In the genomic region with DNA sequence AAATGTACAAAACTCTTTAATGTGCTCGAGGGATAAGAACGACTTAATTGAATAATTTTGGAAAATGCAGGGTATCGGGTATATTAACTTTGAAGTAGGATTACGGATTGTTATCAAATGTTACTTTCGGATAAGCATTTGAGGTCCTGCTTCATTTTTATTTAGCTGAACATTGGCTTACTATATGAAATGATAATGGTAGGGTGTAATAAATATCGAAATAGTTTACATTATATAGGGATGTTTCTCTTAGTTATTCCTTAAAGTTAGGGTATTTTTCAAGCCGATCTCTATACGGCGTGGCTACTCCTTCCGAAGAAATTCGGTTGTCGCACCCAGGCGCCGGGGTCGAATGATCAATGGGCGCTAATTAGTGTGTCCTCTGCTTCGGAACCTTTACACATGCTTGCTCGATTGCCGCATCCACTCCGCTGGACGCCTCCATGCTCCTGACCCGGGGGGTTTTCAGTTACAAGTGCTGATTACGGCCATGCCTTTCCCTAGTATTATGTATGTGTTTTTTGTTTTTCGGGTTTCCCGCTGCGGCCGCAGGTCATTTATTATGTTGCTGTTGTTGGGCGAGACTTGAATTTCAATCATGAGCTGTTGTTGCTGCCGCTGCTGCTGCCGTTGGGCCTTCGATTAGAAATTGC, we compare ENCODE assay signal across 3 fruit fly cellular contexts.
TF ChIP-seq lines count a peak whose summit lies in the region.

No protein-coding gene starts in this region.

- TF ChIP-seq CTCF in whole organism, embryonic (GFP tag; optimal IDR thresholded peaks at IDR 0.05; lab: Kevin White, UChicago): no peak

TF ChIP-seq in whole organism, embryonic, 481 proteins besides CTCF, POLR2A, EP300 and RAD21 (continues in another document):
- no peak for TF ChIP-seq CG11398 (GFP tag; optimal IDR thresholded peaks at IDR 0.05; lab: Kevin White, UChicago)
- TF ChIP-seq CG11504 (tag; optimal IDR thresholded peaks at IDR 0.05; lab: Kevin White, UChicago): peak; percentile 15
- TF ChIP-seq CG1603 (tag; optimal IDR thresholded peaks at IDR 0.05; lab: Kevin White, UChicago): peak; percentile 24
- no peak for TF ChIP-seq CG10431 (GFP tag; optimal IDR thresholded peaks at IDR 0.05; lab: Kevin White, UChicago)
- no peak for TF ChIP-seq Bdp1 (GFP tag; optimal IDR thresholded peaks at IDR 0.05; lab: Kevin White, UChicago)
- peak; percentile 30 for TF ChIP-seq CG12391 (tag; optimal IDR thresholded peaks at IDR 0.05; lab: Kevin White, UChicago)
- peak; percentile 1 for TF ChIP-seq CG6254 (GFP tag; optimal IDR thresholded peaks at IDR 0.05; lab: Kevin White, UChicago)
- TF ChIP-seq CG4360 (GFP tag; IDR thresholded peaks at IDR 0.05; lab: Robert Waterston, UW): peak; percentile 83
- TF ChIP-seq CG6175 (GFP tag; IDR thresholded peaks at IDR 0.05; lab: Robert Waterston, UW): no peak
- TF ChIP-seq Blimp-1 (GFP tag; optimal IDR thresholded peaks at IDR 0.05; lab: Kevin White, UChicago): peak; percentile 15
- TF ChIP-seq zen (tag; optimal IDR thresholded peaks at IDR 0.05; lab: Kevin White, UChicago): peak; percentile 64
- peak; percentile 1 for TF ChIP-seq grau (tag; optimal IDR thresholded peaks at IDR 0.05; lab: Kevin White, UChicago)
- no peak for TF ChIP-seq sc (optimal IDR thresholded peaks at IDR 0.05; lab: Kevin White, UChicago)
- TF ChIP-seq sc (GFP tag; optimal IDR thresholded peaks at IDR 0.05; lab: Kevin White, UChicago): no peak
- TF ChIP-seq phol (tag; optimal IDR thresholded peaks at IDR 0.05; lab: Kevin White, UChicago): peak; percentile 20
- peak; percentile 1 for TF ChIP-seq trem (tag; optimal IDR thresholded peaks at IDR 0.05; lab: Kevin White, UChicago)
- peak; percentile 65 for TF ChIP-seq dmrt11E (tag; optimal IDR thresholded peaks at IDR 0.05; lab: Kevin White, UChicago)
- TF ChIP-seq CG16815 (GFP tag; optimal IDR thresholded peaks at IDR 0.05; lab: Kevin White, UChicago): peak; percentile 9
- 0 out of 2 replicates have a peak, but pooled peaks have one; percentile 23 for TF ChIP-seq CG6689 (GFP tag; IDR thresholded peaks at IDR 0.05; lab: Robert Waterston, UW)
- peak; percentile 14 for TF ChIP-seq CG10267 (tag; optimal IDR thresholded peaks at IDR 0.05; lab: Kevin White, UChicago)
- TF ChIP-seq CG15696 (tag; optimal IDR thresholded peaks at IDR 0.05; lab: Kevin White, UChicago): peak; percentile 20
- no peak for TF ChIP-seq CG1602 (GFP tag; optimal IDR thresholded peaks at IDR 0.05; lab: Kevin White, UChicago)
- TF ChIP-seq CG18262 (tag; optimal IDR thresholded peaks at IDR 0.05; lab: Kevin White, UChicago): peak; percentile 52
- TF ChIP-seq CG18599 (GFP tag; optimal IDR thresholded peaks at IDR 0.05; lab: Kevin White, UChicago): no peak
- TF ChIP-seq CG14710 (tag; optimal IDR thresholded peaks at IDR 0.05; lab: Kevin White, UChicago): peak; percentile 21
- TF ChIP-seq danr (GFP tag; IDR thresholded peaks at IDR 0.05; lab: Robert Waterston, UW): no peak
- TF ChIP-seq CG9727 (GFP tag; optimal IDR thresholded peaks at IDR 0.05; lab: Kevin White, UChicago): peak; percentile 3
- peak; percentile 1 for TF ChIP-seq CG13424 (tag; optimal IDR thresholded peaks at IDR 0.05; lab: Kevin White, UChicago)

TF ChIP-seq in whole organism, prepupa, 60 proteins besides CTCF, POLR2A, EP300 and RAD21 (continues in another document):
- no peak for TF ChIP-seq Sox15 (GFP tag; optimal IDR thresholded peaks at IDR 0.05; lab: Kevin White, UChicago)
- no peak for TF ChIP-seq Ets21C (GFP tag; optimal IDR thresholded peaks at IDR 0.05; lab: Kevin White, UChicago)
- no peak for TF ChIP-seq CG4318 (GFP tag; optimal IDR thresholded peaks at IDR 0.05; lab: Kevin White, UChicago)
- TF ChIP-seq CG8319 (GFP tag; optimal IDR thresholded peaks at IDR 0.05; lab: Kevin White, UChicago): no peak
- no peak for TF ChIP-seq dac (GFP tag; optimal IDR thresholded peaks at IDR 0.05; lab: Kevin White, UChicago)
- TF ChIP-seq Met (GFP tag; optimal IDR thresholded peaks at IDR 0.05; lab: Kevin White, UChicago): peak; percentile 40
- TF ChIP-seq CG7368 (GFP tag; optimal IDR thresholded peaks at IDR 0.05; lab: Kevin White, UChicago): no peak
- TF ChIP-seq lz (GFP tag; optimal IDR thresholded peaks at IDR 0.05; lab: Kevin White, UChicago): peak; percentile 8
- peak; percentile 13 for TF ChIP-seq CG31627 (GFP tag; optimal IDR thresholded peaks at IDR 0.05; lab: Kevin White, UChicago)
- no peak for TF ChIP-seq fd85E (GFP tag; optimal IDR thresholded peaks at IDR 0.05; lab: Kevin White, UChicago)
- no peak for TF ChIP-seq fd59A (GFP tag; optimal IDR thresholded peaks at IDR 0.05; lab: Kevin White, UChicago)
- no peak for TF ChIP-seq salr (GFP tag; optimal IDR thresholded peaks at IDR 0.05; lab: Kevin White, UChicago)
- no peak for TF ChIP-seq spab (GFP tag; optimal IDR thresholded peaks at IDR 0.05; lab: Kevin White, UChicago)
- no peak for TF ChIP-seq Smox (GFP tag; optimal IDR thresholded peaks at IDR 0.05; lab: Kevin White, UChicago)
- TF ChIP-seq acj6 (GFP tag; optimal IDR thresholded peaks at IDR 0.05; lab: Kevin White, UChicago): no peak
- TF ChIP-seq CG6276 (GFP tag; optimal IDR thresholded peaks at IDR 0.05; lab: Kevin White, UChicago): no peak
- TF ChIP-seq eg (GFP tag; IDR thresholded peaks at IDR 0.05; lab: Robert Waterston, UW): no peak
- no peak for TF ChIP-seq CG6792 (GFP tag; optimal IDR thresholded peaks at IDR 0.05; lab: Kevin White, UChicago)
- peak; percentile 23 for TF ChIP-seq topi (GFP tag; optimal IDR thresholded peaks at IDR 0.05; lab: Kevin White, UChicago)
- no peak for TF ChIP-seq CG11762 (GFP tag; optimal IDR thresholded peaks at IDR 0.05; lab: Kevin White, UChicago; ENCODE audit: insufficient read depth)
- peak; percentile 28 for TF ChIP-seq esn (GFP tag; optimal IDR thresholded peaks at IDR 0.05; lab: Kevin White, UChicago)
- no peak for TF ChIP-seq Gug (GFP tag; IDR thresholded peaks at IDR 0.05; lab: Robert Waterston, UW)
- TF ChIP-seq CG3919 (GFP tag; optimal IDR thresholded peaks at IDR 0.05; lab: Kevin White, UChicago): no peak
- TF ChIP-seq CG11294 (GFP tag; IDR thresholded peaks at IDR 0.05; lab: Robert Waterston, UW): no peak
- TF ChIP-seq CG16779 (tag; optimal IDR thresholded peaks at IDR 0.05; lab: Kevin White, UChicago): no peak
- no peak for TF ChIP-seq CG34406 (GFP tag; optimal IDR thresholded peaks at IDR 0.05; lab: Kevin White, UChicago)
- TF ChIP-seq Eip78C (GFP tag; lab: Kevin White, UChicago): peak; percentile 38
- no peak for TF ChIP-seq net (GFP tag; optimal IDR thresholded peaks at IDR 0.05; lab: Kevin White, UChicago)
- TF ChIP-seq Eip93F (GFP tag; optimal IDR thresholded peaks at IDR 0.05; lab: Kevin White, UChicago): no peak
- no peak for TF ChIP-seq achi (GFP tag; optimal IDR thresholded peaks at IDR 0.05; lab: Kevin White, UChicago)
- no peak for TF ChIP-seq Ets96B (tag; optimal IDR thresholded peaks at IDR 0.05; lab: Kevin White, UChicago)

TF ChIP-seq in whole organism, wandering third instar larva, 38 proteins besides CTCF, POLR2A, EP300 and RAD21:
- TF ChIP-seq usp (GFP tag; optimal IDR thresholded peaks at IDR 0.05; lab: Kevin White, UChicago) (no peak), lola (GFP tag; optimal IDR thresholded peaks at IDR 0.05; lab: Kevin White, UChicago) (no peak), Vsx2 (GFP tag; optimal IDR thresholded peaks at IDR 0.05; lab: Kevin White, UChicago; ENCODE audit: partially characterized antibody) (no peak), sv (GFP tag; optimal IDR thresholded peaks at IDR 0.05; lab: Kevin White, UChicago) (no peak), rgr (GFP tag; optimal IDR thresholded peaks at IDR 0.05; lab: Kevin White, UChicago) (no peak), h (GFP tag; optimal IDR thresholded peaks at IDR 0.05; lab: Kevin White, UChicago) (no peak), Myc (optimal IDR thresholded peaks at IDR 0.05; lab: Kevin White, UChicago) (no peak), dmrt93B (GFP tag; optimal IDR thresholded peaks at IDR 0.05; lab: Kevin White, UChicago) (no peak), Sp1 (GFP tag; optimal IDR thresholded peaks at IDR 0.05; lab: Kevin White, UChicago) (no peak), foxo (GFP tag; optimal IDR thresholded peaks at IDR 0.05; lab: Kevin White, UChicago) (peak in 1 of 2 experiments; percentile 17), tai (GFP tag; optimal IDR thresholded peaks at IDR 0.05; lab: Kevin White, UChicago) (no peak), Rel (GFP tag; optimal IDR thresholded peaks at IDR 0.05; lab: Kevin White, UChicago) (no peak), Rel (tag; optimal IDR thresholded peaks at IDR 0.05; lab: Kevin White, UChicago) (peak; percentile 62), br (GFP tag; optimal IDR thresholded peaks at IDR 0.05; lab: Kevin White, UChicago) (no peak), Jra (GFP tag; optimal IDR thresholded peaks at IDR 0.05; lab: Kevin White, UChicago) (no peak), pan (optimal IDR thresholded peaks at IDR 0.05; lab: Kevin White, UChicago) (no peak), HLH106 (tag; optimal IDR thresholded peaks at IDR 0.05; lab: Kevin White, UChicago) (no peak)
